Worm (Caenorhabditis elegans): Measurements from ENCODE around the gene dhs-11.

Gene dhs-11

DNA sequence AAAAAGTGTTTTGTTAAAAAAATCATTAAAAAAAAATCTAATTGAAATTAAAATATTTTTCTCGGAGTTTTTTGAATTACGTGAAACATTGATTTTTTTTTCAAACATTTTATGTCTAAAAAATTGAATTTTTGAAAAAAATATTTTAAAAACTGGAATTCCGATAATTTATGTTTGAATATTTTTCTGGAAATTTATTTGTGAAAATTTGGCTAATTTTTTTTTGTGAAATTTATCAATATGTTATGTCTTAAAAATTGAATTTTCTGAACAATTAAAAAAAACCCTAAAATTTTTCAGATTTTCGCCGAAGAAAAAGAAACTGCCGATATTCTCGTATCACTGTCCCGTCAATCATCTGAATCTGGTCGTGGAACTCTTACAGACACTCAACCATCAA, 30.3 kb downstream of the dhs-11 start, which contains the start of gene Y39A1A.24:
Y39A1A.24 (plus strand) TSS at position 301 of the 400 bp plus-strand sequence.
- no peak for TF ChIP-seq attf-3 (GFP tag; conservative IDR thresholded peaks at IDR 0.05)
- no peak for TF ChIP-seq F37B4.10 (GFP tag; IDR thresholded peaks at IDR 0.05)
- no peak for TF ChIP-seq dpff-1 (tag; optimal IDR thresholded peaks at IDR 0.05)
- no peak for TF ChIP-seq ekl-4 (GFP tag; IDR thresholded peaks at IDR 0.05)
- TF ChIP-seq C17E4.6 (GFP tag; IDR thresholded peaks at IDR 0.05): no peak
- TF ChIP-seq somi-1 (GFP tag; optimal IDR thresholded peaks at IDR 0.05): no peak
- no peak for TF ChIP-seq hmg-20 (GFP tag; IDR thresholded peaks at IDR 0.05)
- TF ChIP-seq ama-1 (optimal IDR thresholded peaks at IDR 0.05): no peak
- TF ChIP-seq ama-1 (GFP tag; optimal IDR thresholded peaks at IDR 0.05): no peak
- TF ChIP-seq bed-1 (GFP tag; IDR thresholded peaks at IDR 0.05): no peak
- no peak for TF ChIP-seq pha-4 (tag; optimal IDR thresholded peaks at IDR 0.05)
- TF ChIP-seq aptf-3 (GFP tag; IDR thresholded peaks at IDR 0.05): no peak
- no peak for TF ChIP-seq ccch-3 (GFP tag; optimal IDR thresholded peaks at IDR 0.05)
- TF ChIP-seq rec-8 (tag; optimal IDR thresholded peaks at IDR 0.05): no peak
- no peak for TF ChIP-seq lin-35 (GFP tag; optimal IDR thresholded peaks at IDR 0.05)
- no peak for TF ChIP-seq hsf-1 (GFP tag; IDR thresholded peaks at IDR 0.05)

DNA sequence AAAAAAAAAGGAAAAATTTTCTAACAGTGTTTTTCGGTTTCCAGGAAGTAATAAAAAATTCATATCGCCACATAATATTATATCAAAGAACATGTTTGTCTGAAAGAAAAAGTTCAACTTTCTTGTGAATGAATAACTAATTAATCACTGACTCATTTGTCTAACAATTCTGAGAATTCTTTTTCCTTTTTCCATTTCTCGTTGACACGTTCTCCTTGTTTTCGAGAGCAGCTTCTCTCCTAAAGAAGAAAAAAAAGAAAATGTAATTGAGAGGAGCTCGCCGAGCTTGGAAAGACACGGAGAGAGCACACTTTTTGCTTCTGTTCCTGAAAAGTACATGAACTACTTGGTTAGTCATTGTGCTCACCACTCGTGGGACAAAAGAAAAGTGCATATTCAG, 34.5 kb downstream of the dhs-11 start:
- TF ChIP-seq aptf-2 (GFP tag; conservative IDR thresholded peaks at IDR 0.05) (no peak), efl-1 (GFP tag; optimal IDR thresholded peaks at IDR 0.05) (no peak), madf-8 (GFP tag; conservative IDR thresholded peaks at IDR 0.05) (no peak), die-1 (tag; optimal IDR thresholded peaks at IDR 0.05) (no peak), zfh-2 (GFP tag; conservative IDR thresholded peaks at IDR 0.05) (no peak), bed-2 (GFP tag; IDR thresholded peaks at IDR 0.05) (no peak), unc-62 (GFP tag; optimal IDR thresholded peaks at IDR 0.05) (no peak)

DNA sequence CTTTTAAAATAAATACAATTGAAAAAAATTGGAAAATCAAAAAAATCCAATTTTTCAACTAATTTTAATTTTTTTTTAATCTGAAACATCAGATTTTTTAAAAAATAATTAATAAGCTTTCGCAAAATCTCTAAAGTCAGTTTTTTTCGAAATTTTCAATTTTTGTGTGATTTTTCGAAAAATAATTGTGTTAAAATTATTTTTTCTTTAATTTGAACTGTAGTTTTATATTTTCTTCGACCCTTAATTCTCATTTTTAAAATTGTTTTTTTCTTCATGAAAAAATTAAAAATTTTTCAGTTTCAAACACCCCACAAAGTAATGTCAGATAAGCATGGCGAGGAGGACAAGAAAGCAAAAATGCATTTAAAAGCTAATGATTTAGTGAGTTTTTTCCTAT, 37.6 kb downstream of the dhs-11 start, which contains the start of gene rabx-5:
rabx-5 (plus strand) TSS at position 301 of the 400 bp plus-strand sequence.
- TF ChIP-seq lag-1 (GFP tag; IDR thresholded peaks at IDR 0.05) (no peak), ceh-91 (GFP tag; IDR thresholded peaks at IDR 0.05) (no peak), Y67H2A.10 (GFP tag; conservative IDR thresholded peaks at IDR 0.05) (no peak), lin-54 (GFP tag; optimal IDR thresholded peaks at IDR 0.05) (no peak), F52B5.7 (tag; optimal IDR thresholded peaks at IDR 0.05) (no peak), mel-28 (tag; optimal IDR thresholded peaks at IDR 0.05; ENCODE audit: borderline replicate concordance) (no peak), B0261.1 (tag; optimal IDR thresholded peaks at IDR 0.05) (no peak), ceh-100 (GFP tag; IDR thresholded peaks at IDR 0.05) (no peak), nhr-179 (tag; optimal IDR thresholded peaks at IDR 0.05) (no peak), ekl-4 (GFP tag; IDR thresholded peaks at IDR 0.05) (no peak), ztf-22 (GFP tag; optimal IDR thresholded peaks at IDR 0.05) (no peak), nhr-90 (tag; optimal IDR thresholded peaks at IDR 0.05) (no peak), Y53G8AR.9 (GFP tag; conservative IDR thresholded peaks at IDR 0.05) (no peak), K11D2.4 (GFP tag; IDR thresholded peaks at IDR 0.05) (no peak)

DNA sequence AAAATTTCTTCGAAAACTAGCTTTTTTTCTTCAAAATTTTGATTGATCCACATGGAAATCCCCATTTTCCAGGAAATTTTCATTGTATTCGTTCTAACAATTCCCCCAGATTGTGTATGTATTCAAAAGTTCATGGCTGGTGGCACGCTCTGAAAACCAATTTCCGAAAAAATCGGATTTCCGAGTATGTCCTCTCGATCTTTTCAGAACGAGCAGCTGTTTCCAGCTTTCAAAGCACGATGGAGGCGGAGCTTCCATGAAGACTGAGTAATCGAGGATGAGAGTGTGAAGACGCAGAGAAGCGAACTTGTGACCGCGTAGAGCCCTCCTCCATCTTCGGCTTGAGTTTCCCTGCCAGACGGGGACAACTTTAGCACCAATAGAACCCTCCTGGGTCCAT, 38.3 kb downstream of the dhs-11 start:
- TF ChIP-seq B0261.1 (tag; optimal IDR thresholded peaks at IDR 0.05) (no peak), snpc-1.1 (tag; optimal IDR thresholded peaks at IDR 0.05; ENCODE audit: insufficient read depth) (no peak)
